Fruit fly (Drosophila melanogaster): Measurements from ENCODE around the gene ru.

ru gene

DNA sequence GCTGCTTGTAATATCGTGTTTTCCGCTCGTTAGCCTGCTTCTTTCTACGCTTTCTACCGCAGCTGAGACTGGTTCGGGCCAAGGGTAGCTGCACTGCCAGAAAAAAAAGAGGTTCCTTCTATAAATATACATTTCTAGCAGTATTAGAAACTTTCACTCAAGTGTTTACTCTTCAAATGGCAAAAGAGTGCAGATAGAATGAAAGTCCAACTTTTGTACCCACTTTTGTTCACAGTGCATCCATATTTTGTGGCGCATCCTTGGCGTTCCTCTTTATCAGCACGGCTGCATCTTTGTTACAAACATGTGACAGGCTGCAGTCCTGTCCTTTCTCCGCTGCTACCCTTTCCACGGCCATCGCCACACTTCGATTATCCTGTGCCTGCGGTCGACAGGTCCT is 12.1 kb upstream of the ru start (continued):
- TF ChIP-seq CG14667 (GFP tag; IDR thresholded peaks at IDR 0.05) (0 out of 2 replicates have a peak, but pooled peaks have one; percentile 12), CG10979 (tag; optimal IDR thresholded peaks at IDR 0.05) (peak; percentile 33), fd3F (GFP tag; optimal IDR thresholded peaks at IDR 0.05) (no peak), Ets65A (GFP tag) (peak; percentile 56), lola (GFP tag; optimal IDR thresholded peaks at IDR 0.05) (peak in 1 of 3 experiments; percentile 16), CG3065 (GFP tag; optimal IDR thresholded peaks at IDR 0.05) (no peak), Asciz (GFP tag; optimal IDR thresholded peaks at IDR 0.05) (no peak), ac (GFP tag; optimal IDR thresholded peaks at IDR 0.05) (peak; percentile 62), CG18011 (GFP tag; optimal IDR thresholded peaks at IDR 0.05) (no peak), hkb (optimal IDR thresholded peaks at IDR 0.05) (no peak), hkb (GFP tag; IDR thresholded peaks at IDR 0.05) (no peak), CG2712 (tag; optimal IDR thresholded peaks at IDR 0.05) (peak; percentile 37), danr (GFP tag; IDR thresholded peaks at IDR 0.05) (no peak), CG17612 (GFP tag; IDR thresholded peaks at IDR 0.05) (no peak), Opbp (GFP tag; IDR thresholded peaks at IDR 0.05; ENCODE audit: partially characterized antibody) (no peak), nerfin-1 (tag; optimal IDR thresholded peaks at IDR 0.05) (no peak), CG8765 (GFP tag; IDR thresholded peaks at IDR 0.05) (peak; percentile 59; the same call in 1 of the 2 replicates), CG12219 (GFP tag; optimal IDR thresholded peaks at IDR 0.05) (no peak), CG17328 (GFP tag; IDR thresholded peaks at IDR 0.05) (peak; percentile 44; the same call in 1 of the 2 replicates), CG1024 (GFP tag; IDR thresholded peaks at IDR 0.05) (no peak), ssp (GFP tag; IDR thresholded peaks at IDR 0.05) (peak; percentile 7; the same call in 1 of the 2 replicates), Ets97D (GFP tag; optimal IDR thresholded peaks at IDR 0.05) (no peak), Adf1 (GFP tag; IDR thresholded peaks at IDR 0.05) (no peak), CG4404 (GFP tag; IDR thresholded peaks at IDR 0.05) (peak; percentile 79), Mes4 (GFP tag; optimal IDR thresholded peaks at IDR 0.05) (no peak), disco-r (GFP tag; optimal IDR thresholded peaks at IDR 0.05) (no peak), CG30431 (GFP tag; optimal IDR thresholded peaks at IDR 0.05) (peak; percentile 11), stc (GFP tag; IDR thresholded peaks at IDR 0.05) (no peak), Med (GFP tag) (peak; percentile 33), hbn (GFP tag; IDR thresholded peaks at IDR 0.05; ENCODE audit: partially characterized antibody) (no peak), Aef1 (GFP tag; IDR thresholded peaks at IDR 0.05) (no peak), Nf-YA (GFP tag; IDR thresholded peaks at IDR 0.05) (no peak), pan (optimal IDR thresholded peaks at IDR 0.05) (no peak), pan (GFP tag; optimal IDR thresholded peaks at IDR 0.05 in 1 of 2, IDR thresholded peaks at IDR 0.05 in 1 of 2) (peak in 1 of 2 experiments; percentile 14), D (optimal IDR thresholded peaks at IDR 0.05) (no peak), D (GFP tag; optimal IDR thresholded peaks at IDR 0.05) (no peak), dan (GFP tag; IDR thresholded peaks at IDR 0.05) (no peak), sima (GFP tag; optimal IDR thresholded peaks at IDR 0.05) (no peak), Hey (tag; optimal IDR thresholded peaks at IDR 0.05) (no peak), crol (GFP tag; IDR thresholded peaks at IDR 0.05) (no peak), HLH54F (GFP tag; optimal IDR thresholded peaks at IDR 0.05) (no peak), CG1233 (GFP tag; optimal IDR thresholded peaks at IDR 0.05) (no peak), CG3838 (GFP tag; optimal IDR thresholded peaks at IDR 0.05) (no peak), ara (GFP tag; IDR thresholded peaks at IDR 0.05) (peak; percentile 43; the same call in 1 of the 2 replicates), grn (GFP tag; optimal IDR thresholded peaks at IDR 0.05) (peak; percentile 1), psq (GFP tag; optimal IDR thresholded peaks at IDR 0.05) (no peak), CG1529 (GFP tag; optimal IDR thresholded peaks at IDR 0.05) (no peak), gcm2 (GFP tag; optimal IDR thresholded peaks at IDR 0.05) (no peak), zen (tag; optimal IDR thresholded peaks at IDR 0.05) (peak; percentile 51), Hmx (GFP tag; optimal IDR thresholded peaks at IDR 0.05) (no peak), CrebB (tag; optimal IDR thresholded peaks at IDR 0.05) (no peak), GATAe (GFP tag; conservative IDR thresholded peaks at IDR 0.05) (no peak), row (GFP tag; IDR thresholded peaks at IDR 0.05) (peak; percentile 21; the same call in 1 of the 3 replicates)

Measured in whole organism, embryonic.